Worm (Caenorhabditis elegans) whole organism, L4/young adult: ENCODE data around the gene nmad-1.

Source experiments
- W03F9.2 ChIP-seq: fragments of 150-350 bp; optimal IDR thresholded peaks from 2 replicates; lab custom pipeline; 2014; ENCODE audit warnings: missing biosample characterization, missing genetic modification characterization
- dao-5 ChIP-seq: sonication (generic microtip); optimal IDR thresholded peaks from 2 replicates; lab custom pipeline; 2016; ENCODE audit warnings: missing genotype, missing genetic modification characterization, moderate library complexity, missing compliant biosample characterization
- him-1 ChIP-seq: sonication (generic microtip); optimal IDR thresholded peaks from 2 replicates; lab custom pipeline; 2016; ENCODE audit warnings: missing genotype, missing genetic modification reagents, missing genetic modification characterization, missing compliant biosample characterization

Gene nmad-1

ce11 chrIII:5573694-5574093 lies 19.0 kb upstream of the nmad-1 start, which contains the start of gene molo-1:
Gene molo-1 (plus strand): TSS chrIII:5573994.
- TF ChIP-seq W03F9.2 (tag; lab: Kevin White, UChicago) (no peak), dao-5 (tag; lab: Kevin White, UChicago) (no peak), him-1 (no peak)

ce11 chrIII:5572806-5573205 lies 18.1 kb upstream of the nmad-1 start:
- TF ChIP-seq him-1 (no peak), W03F9.2 (tag; lab: Kevin White, UChicago) (no peak), dao-5 (tag; lab: Kevin White, UChicago) (no peak)

- TF ChIP-seq W03F9.2 (tag; lab: Kevin White, UChicago) (no peak), him-1 (no peak), dao-5 (tag; lab: Kevin White, UChicago) (no peak)
These were observed 16.2 kb upstream of the nmad-1 start for ce11 chrIII:5570814-5571443.

- TF ChIP-seq dao-5 (tag; lab: Kevin White, UChicago) (no peak), W03F9.2 (tag; lab: Kevin White, UChicago) (no peak), him-1 (no peak)
These were observed 13.9 kb upstream of the nmad-1 start, which contains the start of gene nspb-12 for ce11 chrIII:5568679-5569078. Gene nspb-12 (minus strand): TSS chrIII:5568779.

ce11 chrIII:5568265-5568664 lies 13.5 kb upstream of the nmad-1 start:
- TF ChIP-seq him-1 (no peak), W03F9.2 (tag; lab: Kevin White, UChicago) (no peak)

- TF ChIP-seq him-1 (no peak), dao-5 (tag; lab: Kevin White, UChicago) (no peak)
These were observed 11.8 kb upstream of the nmad-1 start for ce11 chrIII:5566496-5566895.

- TF ChIP-seq dao-5 (tag; lab: Kevin White, UChicago), result no peak
- TF ChIP-seq W03F9.2 (tag; lab: Kevin White, UChicago), result no peak
- TF ChIP-seq him-1, result no peak
These were observed 11.0 kb upstream of the nmad-1 start for ce11 chrIII:5565699-5566098.

ce11 chrIII:5564799-5565198 lies 10.1 kb upstream of the nmad-1 start, which contains the start of gene mlc-3:
Gene mlc-3 (plus strand): TSS chrIII:5565025.
- no peak for TF ChIP-seq dao-5 (tag; lab: Kevin White, UChicago)
- TF ChIP-seq him-1, result no peak
- TF ChIP-seq W03F9.2 (tag; lab: Kevin White, UChicago), result no peak

- TF ChIP-seq W03F9.2 (tag; lab: Kevin White, UChicago) (no peak), dao-5 (tag; lab: Kevin White, UChicago) (no peak), him-1 (no peak)
These were observed 9.6 kb upstream of the nmad-1 start for ce11 chrIII:5564325-5564724.

ce11 chrIII:5563680-5564079 lies 8.9 kb upstream of the nmad-1 start:
- no peak for TF ChIP-seq W03F9.2 (tag; lab: Kevin White, UChicago)
- no peak for TF ChIP-seq dao-5 (tag; lab: Kevin White, UChicago)
- TF ChIP-seq him-1, result no peak

- TF ChIP-seq W03F9.2 (tag; lab: Kevin White, UChicago) (no peak), him-1 (no peak), dao-5 (tag; lab: Kevin White, UChicago) (no peak)
These were observed 2.6 kb upstream of the nmad-1 start, which contains the start of gene rpc-2 for ce11 chrIII:5557246-5557819. Gene rpc-2 (plus strand): TSS chrIII:5557365.

ce11 chrIII:5553098-5553497 lies 1.6 kb downstream of the nmad-1 start:
- TF ChIP-seq dao-5 (tag; lab: Kevin White, UChicago), result no peak
- TF ChIP-seq W03F9.2 (tag; lab: Kevin White, UChicago), result no peak
- TF ChIP-seq him-1, result no peak

- TF ChIP-seq W03F9.2 (tag; lab: Kevin White, UChicago), result peak; percentile 25
- TF ChIP-seq dao-5 (tag; lab: Kevin White, UChicago), result no peak
These were observed 2.6 kb downstream of the nmad-1 start, which contains the start of gene F09F7.6 for ce11 chrIII:5552072-5552667. Gene F09F7.6 (minus strand): TSS chrIII:5552135.

- TF ChIP-seq dao-5 (tag; lab: Kevin White, UChicago), result no peak
- TF ChIP-seq him-1, result no peak
- no peak for TF ChIP-seq W03F9.2 (tag; lab: Kevin White, UChicago)
These were observed 3.9 kb downstream of the nmad-1 start for ce11 chrIII:5550844-5551243.
